Worm (Caenorhabditis elegans) whole organism, L4 larva: ENCODE measurements around the gene ccpp-6.

Source experiments
- F37D6.2 ChIP-seq: sonication (generic microtip); optimal IDR thresholded peaks from 2 replicates; lab custom pipeline; 2016; ENCODE audit warnings: mild to moderate bottlenecking, missing genetic modification characterization, missing compliant biosample characterization
- F44E2.7 ChIP-seq: fragments of 200-800 bp; sonication (Bioruptor generic); IDR thresholded peaks from 2 replicates; pipeline ENCODE4 v2.1.2; 2022; ENCODE audit warnings: missing genetic modification characterization, missing compliant biosample characterization
- T20F7.1 ChIP-seq: fragments of 200-800 bp; sonication (Bioruptor generic); optimal IDR thresholded peaks from 2 replicates; lab custom pipeline; 2018; ENCODE audit warnings: mild to moderate bottlenecking, missing genetic modification characterization, missing compliant biosample characterization
- T26A8.4 ChIP-seq: fragments of 200-800 bp; sonication (Bioruptor generic); IDR thresholded peaks from 2 replicates; pipeline ENCODE4 v1.3.6; 2022; ENCODE audit warnings: missing genetic modification characterization, missing compliant biosample characterization
- Y105C5A.15 ChIP-seq: fragments of 200-800 bp; sonication (Bioruptor generic); IDR thresholded peaks from 2 replicates; pipeline ENCODE4 v1.3.6; 2022; ENCODE audit warnings: missing genetic modification characterization, missing compliant biosample characterization
- ZK337.2 ChIP-seq: fragments of 200-800 bp; sonication (Bioruptor generic); IDR thresholded peaks from 2 replicates; pipeline ENCODE4 v1.3.6; 2022; ENCODE audit warnings: missing genetic modification reagents, missing genetic modification characterization, missing compliant biosample characterization
- aha-1 ChIP-seq: fragments of 150-350 bp; peaks from one replicate; lab custom pipeline; 2014; ENCODE audit warnings: missing biosample characterization, missing genetic modification characterization
- ama-1 ChIP-seq: fragments of 150-350 bp; optimal IDR thresholded peaks from 2 replicates; lab custom pipeline; 2014; ENCODE audit warnings: inconsistent platforms, mixed read lengths
- arid-1 ChIP-seq: fragments of 200-800 bp; sonication (Bioruptor generic); conservative IDR thresholded peaks from 2 replicates; pipeline ENCODE4 v1.3.6; 2022; ENCODE audit warnings: missing genetic modification reagents, missing genetic modification characterization, missing compliant biosample characterization
- attf-4 ChIP-seq: sonication (generic microtip); optimal IDR thresholded peaks from 3 replicates; lab custom pipeline; 2017; ENCODE audit warnings: missing biosample characterization, missing genetic modification characterization
- ceh-28 ChIP-seq: fragments of 150-350 bp; optimal IDR thresholded peaks from 2 replicates; lab custom pipeline; 2014; ENCODE audit warnings: missing biosample characterization, missing genetic modification reagents, missing genetic modification characterization
- ceh-44 ChIP-seq: fragments of 200-800 bp; sonication (Bioruptor generic); IDR thresholded peaks from 2 replicates; pipeline ENCODE4 v1.3.6; 2022; ENCODE audit warnings: missing genetic modification reagents, missing genetic modification characterization, missing compliant biosample characterization
- ceh-82 ChIP-seq: sonication (generic microtip); optimal IDR thresholded peaks from 2 replicates; lab custom pipeline; 2017; ENCODE audit warnings: missing biosample characterization, missing genetic modification characterization
- cey-2 ChIP-seq: sonication (generic microtip); optimal IDR thresholded peaks from 3 replicates; lab custom pipeline; 2017; ENCODE audit warnings: missing genetic modification characterization, mild to moderate bottlenecking, missing compliant biosample characterization, antibody characterized with exemption, borderline replicate concordance; ENCODE audit not compliant: insufficient read depth
- ctbp-1 ChIP-seq: fragments of 200-800 bp; sonication (Bioruptor generic); IDR thresholded peaks from 2 replicates; pipeline ENCODE4 v1.3.6; 2022; ENCODE audit warnings: missing genetic modification reagents, missing genetic modification characterization, missing compliant biosample characterization
- daf-12 ChIP-seq: fragments of 150-350 bp; optimal IDR thresholded peaks from 2 replicates; lab custom pipeline; 2014; ENCODE audit warnings: missing biosample characterization, missing genetic modification reagents, missing genetic modification characterization
- daf-19 ChIP-seq: fragments of 200-800 bp; sonication (Bioruptor generic); conservative IDR thresholded peaks from 2 replicates; pipeline ENCODE4 v1.3.6; 2022; ENCODE audit warnings: missing genetic modification characterization, missing compliant biosample characterization
- daf-8 ChIP-seq: fragments of 200-800 bp; sonication (Bioruptor generic); IDR thresholded peaks from 2 replicates; pipeline ENCODE4 v1.3.6; 2022; ENCODE audit warnings: missing genetic modification characterization, missing compliant biosample characterization
- dmd-6 ChIP-seq: fragments of 200-800 bp; sonication (Bioruptor generic); IDR thresholded peaks from 2 replicates; pipeline ENCODE4 v1.3.6; 2022; ENCODE audit warnings: missing genetic modification reagents, missing genetic modification characterization, missing compliant biosample characterization
- dmd-9 ChIP-seq: fragments of 200-800 bp; sonication (Bioruptor generic); IDR thresholded peaks from 2 replicates; pipeline ENCODE4 v1.3.6; 2022; ENCODE audit warnings: missing genetic modification reagents, missing genetic modification characterization, missing compliant biosample characterization
- dpl-1 ChIP-seq: fragments of 150-350 bp; optimal IDR thresholded peaks from 2 replicates; lab custom pipeline; 2014; ENCODE audit warnings: missing biosample characterization, missing genetic modification reagents, missing genetic modification characterization
- dve-1 ChIP-seq: sonication (generic microtip); optimal IDR thresholded peaks from 2 replicates; lab custom pipeline; 2017; ENCODE audit warnings: antibody characterized with exemption, mild to moderate bottlenecking, missing genetic modification characterization, missing compliant biosample characterization; ENCODE audit not compliant: insufficient read depth
- egl-27 ChIP-seq: sonication (generic microtip); optimal IDR thresholded peaks from 3 replicates; lab custom pipeline; 2017; ENCODE audit warnings: missing biosample characterization, missing genetic modification reagents, missing genetic modification characterization
- egl-43 ChIP-seq: fragments of 200-800 bp; sonication (Bioruptor generic); IDR thresholded peaks from 2 replicates; pipeline ENCODE4 v1.3.6; 2022; ENCODE audit warnings: missing genetic modification reagents, missing genetic modification characterization, missing compliant biosample characterization
- lin-13 ChIP-seq: fragments of 150-350 bp; optimal IDR thresholded peaks from 2 replicates; lab custom pipeline; 2014; ENCODE audit warnings: missing biosample characterization, missing genetic modification reagents, missing genetic modification characterization
- lin-29 ChIP-seq: fragments of 200-800 bp; sonication (Bioruptor generic); IDR thresholded peaks from 2 replicates; pipeline ENCODE4 v1.3.6; 2022; ENCODE audit warnings: missing genetic modification reagents, missing genetic modification characterization, missing compliant biosample characterization
- lin-38 ChIP-seq: fragments of 200-800 bp; sonication (Bioruptor generic); IDR thresholded peaks from 2 replicates; pipeline ENCODE4 v1.3.6; 2022; ENCODE audit warnings: missing genetic modification reagents, missing genetic modification characterization, missing compliant biosample characterization
- madf-9 ChIP-seq: fragments of 200-800 bp; sonication (Bioruptor generic); conservative IDR thresholded peaks from 2 replicates; pipeline ENCODE4 v1.3.6; 2022; ENCODE audit warnings: missing genetic modification reagents, missing genetic modification characterization, missing compliant biosample characterization
- mes-2 ChIP-seq: sonication (generic microtip); optimal IDR thresholded peaks from 2 replicates; lab custom pipeline; 2016; ENCODE audit warnings: missing genotype, mild to moderate bottlenecking, missing genetic modification characterization, missing compliant biosample characterization; ENCODE audit not compliant: poor library complexity, severe bottlenecking
- mxl-2 ChIP-seq: fragments of 200-800 bp; sonication (Bioruptor generic); conservative IDR thresholded peaks from 2 replicates; pipeline ENCODE4 v1.3.6; 2022; ENCODE audit warnings: missing genetic modification reagents, missing genetic modification characterization, missing compliant biosample characterization
- nhr-10 ChIP-seq: fragments of 150-350 bp; optimal IDR thresholded peaks from 2 replicates; lab custom pipeline; 2014; ENCODE audit warnings: missing biosample characterization, missing genetic modification characterization
- nhr-102 ChIP-seq: sonication (generic microtip); optimal IDR thresholded peaks from 2 replicates; lab custom pipeline; 2016; ENCODE audit warnings: mild to moderate bottlenecking, missing genetic modification characterization, moderate library complexity, missing compliant biosample characterization
- nhr-111 ChIP-seq: fragments of 200-800 bp; sonication (Bioruptor generic); optimal IDR thresholded peaks from 2 replicates; lab custom pipeline; 2018; ENCODE audit warnings: mild to moderate bottlenecking, missing genetic modification characterization, missing compliant biosample characterization
- nhr-42 ChIP-seq: fragments of 200-800 bp; sonication (Bioruptor generic); IDR thresholded peaks from 2 replicates; pipeline ENCODE4 v1.3.6; 2022; ENCODE audit warnings: missing genetic modification characterization, missing compliant biosample characterization
- nhr-48 ChIP-seq: sonication (generic microtip); optimal IDR thresholded peaks from 2 replicates; lab custom pipeline; 2016; ENCODE audit warnings: mild to moderate bottlenecking, missing genetic modification characterization, missing compliant biosample characterization
- nhr-6 ChIP-seq: fragments of 150-350 bp; optimal IDR thresholded peaks from 2 replicates; lab custom pipeline; 2014; ENCODE audit warnings: missing biosample characterization, missing genetic modification characterization
- nhr-76 ChIP-seq: fragments of 150-350 bp; optimal IDR thresholded peaks from 2 replicates; lab custom pipeline; 2014; ENCODE audit warnings: missing biosample characterization, missing genetic modification characterization
- pha-4 ChIP-seq, 2 experiments: fragments of 150-350 bp in 1 of 2; fragments of 200-800 bp in 1 of 2; sonication (Bioruptor generic) in 1 of 2; IDR thresholded peaks in 1 of 2; optimal IDR thresholded peaks in 1 of 2; 2 replicates each; pipeline versions ENCODE4 v1.3.6 to Lab custom; 2014 to 2022; ENCODE audit warnings: missing genetic modification characterization in 2 of 2, missing genetic modification reagents in 2 of 2, missing biosample characterization in 1 of 2, missing compliant biosample characterization in 1 of 2
- php-3 ChIP-seq: fragments of 200-800 bp; sonication (Bioruptor generic); IDR thresholded peaks from 2 replicates; pipeline ENCODE4 v1.3.6; 2022; ENCODE audit warnings: missing genetic modification reagents, missing genetic modification characterization, missing compliant biosample characterization
- pqm-1 ChIP-seq: sonication (generic microtip); optimal IDR thresholded peaks from 2 replicates; lab custom pipeline; 2017; ENCODE audit warnings: missing biosample characterization, missing genetic modification characterization
- rbr-2 ChIP-seq: sonication (generic microtip); optimal IDR thresholded peaks from 2 replicates; lab custom pipeline; 2016; ENCODE audit warnings: missing genotype, missing genetic modification characterization, missing compliant biosample characterization
- saeg-2 ChIP-seq: fragments of 200-800 bp; sonication (Bioruptor generic); IDR thresholded peaks from 2 replicates; pipeline ENCODE4 v1.3.6; 2022; ENCODE audit warnings: missing genetic modification reagents, missing genetic modification characterization, missing compliant biosample characterization
- sdz-12 ChIP-seq: fragments of 200-800 bp; sonication (Bioruptor generic); optimal IDR thresholded peaks from 2 replicates; lab custom pipeline; 2018; ENCODE audit warnings: mild to moderate bottlenecking, missing genetic modification characterization, missing compliant biosample characterization
- snpc-1.2 ChIP-seq: fragments of 200-800 bp; sonication (Bioruptor generic); IDR thresholded peaks from 2 replicates; pipeline ENCODE4 v1.3.6; 2022; ENCODE audit warnings: missing genetic modification reagents, missing genetic modification characterization, missing compliant biosample characterization
- spr-1 ChIP-seq: sonication (generic microtip); optimal IDR thresholded peaks from 2 replicates; lab custom pipeline; 2016; ENCODE audit warnings: mild to moderate bottlenecking, missing genetic modification characterization, missing compliant biosample characterization
- spr-3 ChIP-seq: fragments of 200-800 bp; sonication (Bioruptor generic); optimal IDR thresholded peaks from 2 replicates; lab custom pipeline; 2018; ENCODE audit warnings: mild to moderate bottlenecking, missing genetic modification characterization, missing compliant biosample characterization
- unc-39 ChIP-seq: sonication (generic microtip); optimal IDR thresholded peaks from 2 replicates; lab custom pipeline; 2017; ENCODE audit warnings: missing biosample characterization, missing genetic modification characterization
- vab-7 ChIP-seq: fragments of 200-800 bp; sonication (Bioruptor generic); IDR thresholded peaks from 2 replicates; pipeline ENCODE4 v1.3.6; 2022; ENCODE audit warnings: missing genetic modification reagents, missing genetic modification characterization, missing compliant biosample characterization
- zfp-3 ChIP-seq: fragments of 200-800 bp; sonication (Bioruptor generic); conservative IDR thresholded peaks from 2 replicates; pipeline ENCODE4 v1.3.6; 2022; ENCODE audit warnings: missing genetic modification reagents, missing genetic modification characterization, missing compliant biosample characterization

ccpp-6 gene

ce11 chrII:5373275-5374047, 13.7 kb downstream of the ccpp-6 start, which contains the start of the genes agt-2 and F09E5.3 (continued):
- TF ChIP-seq sdz-12 (GFP tag; lab: Kevin White, UChicago), result no peak
- no peak for TF ChIP-seq Y105C5A.15 (GFP tag; lab: Robert Waterston, UW)
- TF ChIP-seq vab-7, result no peak
- peak; percentile 93 for TF ChIP-seq mes-2
- TF ChIP-seq egl-27, result no peak
- peak; percentile 80 for TF ChIP-seq T20F7.1 (GFP tag; lab: Kevin White, UChicago)
- peak; percentile 84 for TF ChIP-seq lin-13
- peak; percentile 58 for TF ChIP-seq nhr-6 (tag; lab: Kevin White, UChicago)
- no peak for TF ChIP-seq snpc-1.2 (GFP tag; lab: Robert Waterston, UW)
- TF ChIP-seq cey-2 (tag; lab: Kevin White, UChicago), result no peak
- peak; percentile 65 for TF ChIP-seq pha-4 (GFP tag; IDR thresholded peaks at IDR 0.05; lab: Robert Waterston, UW)
- TF ChIP-seq pha-4 (tag; optimal IDR thresholded peaks at IDR 0.05; lab: Kevin White, UChicago), result peak; percentile 15
- peak; percentile 80; the same call in 1 of the 2 replicates for TF ChIP-seq ctbp-1 (GFP tag; lab: Robert Waterston, UW)
- no peak for TF ChIP-seq ceh-28
- TF ChIP-seq F37D6.2 (tag; lab: Kevin White, UChicago), result peak; percentile 83
- TF ChIP-seq dve-1 (tag; lab: Kevin White, UChicago), result peak; percentile 91
- peak; percentile 89 for TF ChIP-seq rbr-2 (tag; lab: Kevin White, UChicago)
- no peak for TF ChIP-seq egl-43
- TF ChIP-seq nhr-76, result no peak
- no peak for TF ChIP-seq nhr-111 (GFP tag; lab: Kevin White, UChicago)
- no peak for TF ChIP-seq attf-4 (tag; lab: Kevin White, UChicago)
- peak; percentile 79; the same call in 1 of the 2 replicates for TF ChIP-seq daf-19 (GFP tag; lab: Robert Waterston, UW)
- peak; percentile 83 for TF ChIP-seq dmd-6
- TF ChIP-seq madf-9, result 0 out of 2 replicates have a peak, but pooled peaks have one; percentile 17
- no peak for TF ChIP-seq dmd-9 (GFP tag; lab: Robert Waterston, UW)
- peak; percentile 80 for TF ChIP-seq spr-1 (tag; lab: Kevin White, UChicago)
- peak; percentile 51; the same call in 1 of the 2 replicates for TF ChIP-seq lin-29 (GFP tag; lab: Robert Waterston, UW)
- TF ChIP-seq nhr-102, result peak; percentile 79
- TF ChIP-seq unc-39 (tag; lab: Kevin White, UChicago), result no peak
- peak; percentile 90 for TF ChIP-seq T26A8.4
- TF ChIP-seq F44E2.7 (GFP tag; lab: Robert Waterston, UW), result no peak
- TF ChIP-seq arid-1, result peak; percentile 54; the same call in 1 of the 2 replicates
- TF ChIP-seq nhr-10 (tag; lab: Kevin White, UChicago), result no peak
- TF ChIP-seq ceh-44 (GFP tag; lab: Robert Waterston, UW), result no peak
- TF ChIP-seq spr-3 (GFP tag; lab: Kevin White, UChicago), result peak; percentile 43
- no peak for TF ChIP-seq ZK337.2
- peak; percentile 87 for TF ChIP-seq dpl-1
- TF ChIP-seq ceh-82 (tag; lab: Kevin White, UChicago), result no peak
- TF ChIP-seq php-3 (GFP tag; lab: Robert Waterston, UW), result no peak
- TF ChIP-seq nhr-48 (tag; lab: Kevin White, UChicago), result peak; percentile 67
- peak; percentile 86 for TF ChIP-seq aha-1 (tag; lab: Kevin White, UChicago)
- TF ChIP-seq lin-38 (GFP tag; lab: Robert Waterston, UW), result peak; percentile 86
- no peak for TF ChIP-seq mxl-2 (GFP tag; lab: Robert Waterston, UW)
- no peak for TF ChIP-seq daf-12 (tag; lab: Kevin White, UChicago)
- no peak for TF ChIP-seq ama-1 (lab: Kevin White, UChicago)
- TF ChIP-seq saeg-2 (GFP tag; lab: Robert Waterston, UW), result no peak
- 0 out of 2 replicates have a peak, but pooled peaks have one; percentile 17 for TF ChIP-seq nhr-42 (GFP tag; lab: Robert Waterston, UW)
- no peak for TF ChIP-seq daf-8 (GFP tag; lab: Robert Waterston, UW)
- TF ChIP-seq zfp-3, result peak; percentile 74
- TF ChIP-seq pqm-1 (tag; lab: Kevin White, UChicago), result peak; percentile 74
